Worm (Caenorhabditis elegans): Measurements from ENCODE around the gene R01E6.2.

R01E6.2 gene

DNA sequence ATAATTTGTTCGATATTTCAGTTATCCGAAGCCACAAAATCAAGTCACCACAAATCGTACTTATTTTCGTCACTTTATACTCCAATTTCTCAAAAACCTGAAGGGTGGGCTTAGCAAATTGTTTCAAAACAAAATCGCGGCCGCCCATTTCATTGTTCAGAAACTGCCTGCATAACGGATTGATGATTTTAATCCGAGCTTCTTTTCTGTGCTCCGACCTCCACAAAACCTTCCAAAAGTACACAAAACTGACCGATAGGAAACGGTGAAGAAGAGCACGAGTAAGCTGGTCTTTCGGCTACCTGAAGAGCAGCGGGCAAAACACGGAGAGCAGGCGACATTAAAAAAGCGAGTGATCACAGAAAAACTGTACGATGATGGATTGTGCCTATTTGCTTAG lies at the start of gene R01E6.2:
TSS of gene R01E6.2 (minus strand) at position 101 of the 400 bp plus-strand sequence.
- TF ChIP-seq ceh-13 (GFP tag; optimal IDR thresholded peaks at IDR 0.05) = no peak
- TF ChIP-seq hmg-4 (GFP tag; optimal IDR thresholded peaks at IDR 0.05) = no peak
- no peak for TF ChIP-seq scrt-1 (GFP tag; IDR thresholded peaks at IDR 0.05)
- no peak for TF ChIP-seq ceh-36 (tag; optimal IDR thresholded peaks at IDR 0.05)
- no peak for TF ChIP-seq ets-7 (tag; optimal IDR thresholded peaks at IDR 0.05)
- TF ChIP-seq B0310.2 (tag; optimal IDR thresholded peaks at IDR 0.05) = no peak
- no peak for TF ChIP-seq pes-1 (GFP tag; IDR thresholded peaks at IDR 0.05)
- no peak for TF ChIP-seq flt-1 (GFP tag; IDR thresholded peaks at IDR 0.05)
- TF ChIP-seq tra-4 (tag; optimal IDR thresholded peaks at IDR 0.05) = no peak
- no peak for TF ChIP-seq hmbx-1 (tag; optimal IDR thresholded peaks at IDR 0.05)
- TF ChIP-seq tbx-11 (GFP tag; IDR thresholded peaks at IDR 0.05) = no peak
- no peak for TF ChIP-seq tbx-37 (GFP tag; conservative IDR thresholded peaks at IDR 0.05)
- no peak for TF ChIP-seq aly-1 (tag; optimal IDR thresholded peaks at IDR 0.05)
- no peak for TF ChIP-seq F13C5.2 (tag; optimal IDR thresholded peaks at IDR 0.05)
- no peak for TF ChIP-seq hnd-1 (tag; optimal IDR thresholded peaks at IDR 0.05)

DNA sequence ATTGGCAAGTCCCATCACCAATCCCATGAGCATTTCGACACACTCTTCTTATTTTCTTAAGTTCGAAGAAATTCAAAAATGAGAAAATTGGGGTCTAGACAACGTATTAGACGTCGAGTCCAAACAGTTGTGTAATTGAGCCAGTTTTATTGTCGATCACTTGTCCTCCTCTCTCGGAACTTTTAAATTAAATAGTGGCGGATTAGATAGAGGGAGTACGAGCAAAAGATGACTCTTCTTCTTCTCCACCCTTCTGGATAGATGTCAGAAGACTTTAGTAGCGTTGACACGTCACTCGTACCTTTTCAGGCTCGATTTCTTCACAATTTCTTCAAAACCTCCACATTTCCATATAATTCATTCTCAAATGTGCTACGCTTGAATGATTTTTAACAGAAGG lies 48.8 kb upstream of the R01E6.2 start:
- TF ChIP-seq hmg-4 (GFP tag; optimal IDR thresholded peaks at IDR 0.05) (no peak), B0310.2 (tag; optimal IDR thresholded peaks at IDR 0.05) (no peak), tbx-11 (GFP tag; IDR thresholded peaks at IDR 0.05) (no peak), ceh-13 (GFP tag; optimal IDR thresholded peaks at IDR 0.05) (no peak), F13C5.2 (tag; optimal IDR thresholded peaks at IDR 0.05) (no peak), tra-4 (tag; optimal IDR thresholded peaks at IDR 0.05) (no peak), ceh-36 (tag; optimal IDR thresholded peaks at IDR 0.05) (no peak), aly-1 (tag; optimal IDR thresholded peaks at IDR 0.05) (no peak), ets-7 (tag; optimal IDR thresholded peaks at IDR 0.05) (no peak), hnd-1 (tag; optimal IDR thresholded peaks at IDR 0.05) (no peak), ama-1 (optimal IDR thresholded peaks at IDR 0.05) (no peak), flt-1 (GFP tag; IDR thresholded peaks at IDR 0.05) (no peak), tbx-37 (GFP tag; conservative IDR thresholded peaks at IDR 0.05) (no peak), hmbx-1 (tag; optimal IDR thresholded peaks at IDR 0.05) (no peak)

- TF ChIP-seq scrt-1 (GFP tag; IDR thresholded peaks at IDR 0.05) (no peak), ama-1 (optimal IDR thresholded peaks at IDR 0.05) (no peak), F13C5.2 (tag; optimal IDR thresholded peaks at IDR 0.05) (no peak), sea-1 (GFP tag; conservative IDR thresholded peaks at IDR 0.05) (no peak), hmg-4 (GFP tag; optimal IDR thresholded peaks at IDR 0.05) (no peak), ets-7 (tag; optimal IDR thresholded peaks at IDR 0.05) (no peak), tbx-37 (GFP tag; conservative IDR thresholded peaks at IDR 0.05) (no peak), ceh-36 (tag; optimal IDR thresholded peaks at IDR 0.05) (no peak), hnd-1 (tag; optimal IDR thresholded peaks at IDR 0.05) (no peak), tra-4 (tag; optimal IDR thresholded peaks at IDR 0.05) (no peak), pes-1 (GFP tag; IDR thresholded peaks at IDR 0.05) (no peak), tbx-11 (GFP tag; IDR thresholded peaks at IDR 0.05) (no peak), aly-1 (tag; optimal IDR thresholded peaks at IDR 0.05) (no peak), B0310.2 (tag; optimal IDR thresholded peaks at IDR 0.05) (no peak), ceh-13 (GFP tag; optimal IDR thresholded peaks at IDR 0.05) (no peak)
Observed at ce11 chrX:13610040-13610439, 43.7 kb upstream of the R01E6.2 start.

ce11 chrX:13605854-13606253 lies 39.5 kb upstream of the R01E6.2 start:
- TF ChIP-seq B0310.2 (tag; optimal IDR thresholded peaks at IDR 0.05) = no peak
- no peak for TF ChIP-seq tbx-37 (GFP tag; conservative IDR thresholded peaks at IDR 0.05)
- TF ChIP-seq pes-1 (GFP tag; IDR thresholded peaks at IDR 0.05) = no peak
- no peak for TF ChIP-seq tbx-11 (GFP tag; IDR thresholded peaks at IDR 0.05)
- no peak for TF ChIP-seq hmg-4 (GFP tag; optimal IDR thresholded peaks at IDR 0.05)

- TF ChIP-seq ceh-36 (tag; optimal IDR thresholded peaks at IDR 0.05) = no peak
- TF ChIP-seq B0310.2 (tag; optimal IDR thresholded peaks at IDR 0.05) = no peak
- no peak for TF ChIP-seq tbx-37 (GFP tag; conservative IDR thresholded peaks at IDR 0.05)
- TF ChIP-seq hmbx-1 (tag; optimal IDR thresholded peaks at IDR 0.05) = no peak
- no peak for TF ChIP-seq aly-1 (tag; optimal IDR thresholded peaks at IDR 0.05)
- TF ChIP-seq scrt-1 (GFP tag; IDR thresholded peaks at IDR 0.05) = no peak
- TF ChIP-seq ama-1 (optimal IDR thresholded peaks at IDR 0.05) = no peak
- TF ChIP-seq ceh-13 (GFP tag; optimal IDR thresholded peaks at IDR 0.05) = no peak
- TF ChIP-seq sea-1 (GFP tag; conservative IDR thresholded peaks at IDR 0.05) = no peak
- TF ChIP-seq ets-7 (tag; optimal IDR thresholded peaks at IDR 0.05) = no peak
- TF ChIP-seq tbx-11 (GFP tag; IDR thresholded peaks at IDR 0.05) = no peak
- no peak for TF ChIP-seq hmg-4 (GFP tag; optimal IDR thresholded peaks at IDR 0.05)
- TF ChIP-seq pes-1 (GFP tag; IDR thresholded peaks at IDR 0.05) = no peak
- no peak for TF ChIP-seq flt-1 (GFP tag; IDR thresholded peaks at IDR 0.05)
Observed at ce11 chrX:13604946-13605617, 38.7 kb upstream of the R01E6.2 start, which contains the start of gene F54B11.9. Gene F54B11.9, plus strand, starts transcription at chrX:13605567.

ce11 chrX:13603826-13604225 lies 37.5 kb upstream of the R01E6.2 start, which contains the start of gene F54B11.8:
Gene F54B11.8, minus strand, starts transcription at chrX:13603926.
- no peak for TF ChIP-seq tbx-11 (GFP tag; IDR thresholded peaks at IDR 0.05)
- TF ChIP-seq sea-1 (GFP tag; conservative IDR thresholded peaks at IDR 0.05) = no peak
- no peak for TF ChIP-seq F13C5.2 (tag; optimal IDR thresholded peaks at IDR 0.05)
- no peak for TF ChIP-seq ceh-36 (tag; optimal IDR thresholded peaks at IDR 0.05)
- TF ChIP-seq flt-1 (GFP tag; IDR thresholded peaks at IDR 0.05) = no peak
- no peak for TF ChIP-seq ceh-13 (GFP tag; optimal IDR thresholded peaks at IDR 0.05)
- TF ChIP-seq hmbx-1 (tag; optimal IDR thresholded peaks at IDR 0.05) = no peak
- no peak for TF ChIP-seq aly-1 (tag; optimal IDR thresholded peaks at IDR 0.05)
- no peak for TF ChIP-seq hnd-1 (tag; optimal IDR thresholded peaks at IDR 0.05)
- TF ChIP-seq pes-1 (GFP tag; IDR thresholded peaks at IDR 0.05) = no peak
- no peak for TF ChIP-seq hmg-4 (GFP tag; optimal IDR thresholded peaks at IDR 0.05)
- TF ChIP-seq ama-1 (optimal IDR thresholded peaks at IDR 0.05) = no peak
- no peak for TF ChIP-seq scrt-1 (GFP tag; IDR thresholded peaks at IDR 0.05)
- TF ChIP-seq ets-7 (tag; optimal IDR thresholded peaks at IDR 0.05) = no peak
- no peak for TF ChIP-seq B0310.2 (tag; optimal IDR thresholded peaks at IDR 0.05)

DNA sequence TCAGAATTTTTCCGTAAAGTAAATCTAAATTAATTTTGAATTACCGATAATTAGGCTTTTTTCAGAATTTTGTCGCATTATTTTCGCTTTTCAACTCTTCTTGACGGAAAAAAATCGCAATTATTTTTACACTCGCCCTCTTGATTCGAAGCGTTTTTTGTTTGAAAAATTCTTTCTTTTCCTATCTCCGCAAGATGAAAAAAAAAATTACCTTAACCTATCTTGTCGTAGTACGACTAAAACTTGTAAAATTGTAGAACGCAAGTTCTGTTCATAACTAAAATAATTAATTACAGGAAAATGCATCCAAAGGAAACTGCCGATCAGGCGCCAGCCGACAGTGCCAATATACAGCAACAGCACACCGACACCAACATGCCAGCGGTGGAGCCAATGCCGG lies 33.8 kb upstream of the R01E6.2 start, which contains the start of gene F54B11.7:
TSS of gene F54B11.7 (plus strand) at position 301 of the 400 bp plus-strand sequence.
- no peak for TF ChIP-seq F13C5.2 (tag; optimal IDR thresholded peaks at IDR 0.05)
- TF ChIP-seq ets-7 (tag; optimal IDR thresholded peaks at IDR 0.05) = no peak
- TF ChIP-seq ceh-36 (tag; optimal IDR thresholded peaks at IDR 0.05) = no peak
- no peak for TF ChIP-seq scrt-1 (GFP tag; IDR thresholded peaks at IDR 0.05)
- no peak for TF ChIP-seq tbx-11 (GFP tag; IDR thresholded peaks at IDR 0.05)
- TF ChIP-seq hmg-4 (GFP tag; optimal IDR thresholded peaks at IDR 0.05) = no peak
- TF ChIP-seq ama-1 (optimal IDR thresholded peaks at IDR 0.05) = no peak

Measured in whole organism, early embryonic.